Worm (Caenorhabditis elegans): ENCODE results near the gene nhr-84.

DNA sequence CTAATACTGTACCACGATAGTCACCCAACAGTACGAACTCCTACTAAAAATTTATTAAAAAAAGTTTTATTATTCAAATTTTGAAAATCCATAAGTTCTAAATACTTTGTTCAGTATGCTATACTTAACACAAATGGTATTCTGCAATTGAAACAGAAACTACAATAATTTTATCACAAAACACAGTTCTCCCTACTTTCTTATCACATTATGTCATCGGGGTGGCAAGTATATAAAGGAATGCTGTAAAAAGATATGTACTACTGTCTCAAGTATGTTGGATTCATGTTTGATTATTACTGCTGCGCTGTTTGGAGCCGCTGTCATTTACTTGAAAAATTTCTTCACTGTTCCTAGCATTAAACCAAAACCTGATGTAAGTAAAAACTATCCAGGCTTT lies 41.7 kb upstream of the nhr-84 start, which contains the start of gene cdr-1:
- TF ChIP-seq aly-2 (tag; optimal IDR thresholded peaks at IDR 0.05), result no peak
- no peak for TF ChIP-seq lin-39 (tag; optimal IDR thresholded peaks at IDR 0.05)

Measured in whole organism, L1 larva.